Fruit fly (Drosophila melanogaster) whole organism, pupa: ENCODE measurements around the gene HDAC4.
A peak's percentile ranks its signal among the peaks of the same experiment; 100 is the strongest.

ENCODE experiments used
- CG10348 ChIP-seq: fragments of 200-800 bp; sonication (Bioruptor generic); IDR thresholded peaks from 2 replicates; pipeline ENCODE4 v1.3.6; 2022; ENCODE audit warnings: missing biosample characterization, missing genetic modification characterization
- CG12605 ChIP-seq: fragments of 200-800 bp; sonication (Bioruptor generic); IDR thresholded peaks from 2 replicates; pipeline ENCODE4 v1.3.6; 2022; ENCODE audit warnings: missing biosample characterization, missing genetic modification characterization
- CG32121 ChIP-seq: fragments of 200-800 bp; sonication (Bioruptor generic); IDR thresholded peaks from 2 replicates; pipeline ENCODE4 v1.3.6; 2022; ENCODE audit warnings: missing biosample characterization, missing genetic modification characterization
- CG34367 ChIP-seq: fragments of 200-800 bp; sonication (Bioruptor generic); optimal IDR thresholded peaks from 2 replicates; lab custom pipeline; 2018; ENCODE audit warnings: missing biosample characterization, mild to moderate bottlenecking, missing genetic modification characterization
- CG8159 ChIP-seq: fragments of 200-800 bp; sonication (Bioruptor generic); optimal IDR thresholded peaks from 3 replicates; lab custom pipeline; 2018; ENCODE audit warnings: missing biosample characterization, mild to moderate bottlenecking, missing genetic modification characterization, moderate library complexity
- EcR ChIP-seq: fragments of 200-800 bp; sonication (Bioruptor generic); optimal IDR thresholded peaks from 3 replicates; lab custom pipeline; 2019; ENCODE audit warnings: missing biosample characterization, missing genetic modification characterization, mild to moderate bottlenecking, moderate library complexity, missing genetic modification reagents
- Ets98B ChIP-seq: fragments of 200-800 bp; sonication (Bioruptor generic); IDR thresholded peaks from 2 replicates; pipeline ENCODE4 v1.3.6; 2022; ENCODE audit warnings: missing biosample characterization, missing genetic modification characterization
- Pif1A ChIP-seq: fragments of 200-800 bp; sonication (Bioruptor generic); optimal IDR thresholded peaks from 3 replicates; lab custom pipeline; 2016; ENCODE audit warnings: missing biosample characterization, missing genetic modification characterization

DNA sequence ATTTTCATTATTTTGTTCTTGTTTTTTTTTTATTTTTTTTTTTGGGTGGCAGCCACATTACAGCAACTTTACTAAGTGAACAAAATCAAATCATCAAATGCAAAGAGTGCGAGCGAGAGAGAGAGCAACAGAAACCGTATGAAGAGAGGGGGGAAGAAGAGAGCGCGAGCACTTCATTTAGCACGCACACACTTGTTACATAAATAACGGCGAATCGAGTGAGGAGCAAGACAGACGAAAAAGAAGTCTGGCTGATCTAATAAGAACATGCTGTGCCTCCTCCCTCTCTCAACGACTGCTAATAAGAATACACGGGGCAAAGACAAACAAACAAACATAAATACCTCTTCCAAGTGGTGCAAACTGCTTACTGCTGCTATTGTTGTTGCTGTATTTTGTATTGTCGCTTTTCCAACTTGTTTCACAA lies 871 bp downstream of the HDAC4 start:
- TF ChIP-seq CG8159 (tag; lab: Kevin White, UChicago) (no peak), EcR (GFP tag; lab: Kevin White, UChicago) (no peak), CG12605 (GFP tag; lab: Robert Waterston, UW) (peak; percentile 64; the same call in 1 of the 2 replicates), CG32121 (GFP tag; lab: Robert Waterston, UW) (no peak), CG10348 (no peak), Pif1A (GFP tag; lab: Kevin White, UChicago) (no peak), Ets98B (GFP tag; lab: Robert Waterston, UW) (no peak), CG34367 (no peak)
